Worm (Caenorhabditis elegans) whole organism, L3 larva: ENCODE results near the gene F53A9.9.

Source experiments
- elt-1 ChIP-seq: fragments of 150-350 bp; optimal IDR thresholded peaks from 2 replicates; lab custom pipeline; 2014; ENCODE audit warnings: missing biosample characterization, missing genetic modification characterization
- lin-39 ChIP-seq: fragments of 150-350 bp; optimal IDR thresholded peaks from 2 replicates; lab custom pipeline; 2018; ENCODE audit warnings: missing biosample characterization, missing genetic modification reagents, missing genetic modification characterization
- nhr-237 ChIP-seq: fragments of 150-350 bp; optimal IDR thresholded peaks from 2 replicates; lab custom pipeline; 2014; ENCODE audit warnings: missing biosample characterization, missing genetic modification characterization
- pha-4 ChIP-seq: fragments of 150-350 bp; optimal IDR thresholded peaks from 2 replicates; lab custom pipeline; 2014; ENCODE audit warnings: missing biosample characterization, missing genetic modification reagents, missing genetic modification characterization
- sea-2 ChIP-seq: fragments of 150-350 bp; sonication (generic microtip); optimal IDR thresholded peaks from 4 replicates; lab custom pipeline; 2014; ENCODE audit warnings: missing biosample characterization, missing genetic modification reagents, missing genetic modification characterization

ce11 chrX:8703664-8704356 is 16.7 kb downstream of the F53A9.9 start, which contains the start of gene jbts-14:
- TF ChIP-seq nhr-237 (tag; lab: Kevin White, UChicago) (no peak), lin-39 (tag; lab: Kevin White, UChicago) (no peak), elt-1 (tag; lab: Kevin White, UChicago) (no peak), sea-2 (GFP tag; lab: Kevin White, UChicago) (no peak), pha-4 (no peak)
